Worm (Caenorhabditis elegans) whole organism, L1 larva: ENCODE measurements around the gene F21C10.11.
A peak's percentile ranks its signal among the peaks of the same experiment; 100 is the strongest.

Source experiments
- C04F5.9 ChIP-seq: sonication (generic microtip); optimal IDR thresholded peaks from 2 replicates; lab custom pipeline; 2016; ENCODE audit warnings: missing genetic modification characterization, missing compliant biosample characterization
- C16A3.4 ChIP-seq: fragments of 150-350 bp; optimal IDR thresholded peaks from 2 replicates; lab custom pipeline; 2014; ENCODE audit warnings: missing biosample characterization, missing genetic modification characterization
- C34B4.2 ChIP-seq: sonication (generic microtip); optimal IDR thresholded peaks from 2 replicates; lab custom pipeline; 2017; ENCODE audit warnings: mild to moderate bottlenecking, missing genetic modification characterization, missing compliant biosample characterization
- F16B12.6 ChIP-seq: fragments of 150-350 bp; optimal IDR thresholded peaks from 2 replicates; lab custom pipeline; 2014; ENCODE audit warnings: missing biosample characterization, missing genetic modification characterization
- alr-1 ChIP-seq: fragments of 200-800 bp; sonication (Bioruptor generic); optimal IDR thresholded peaks from 2 replicates; lab custom pipeline; 2018; ENCODE audit warnings: borderline replicate concordance, mild to moderate bottlenecking, missing genetic modification characterization, missing compliant biosample characterization
- blmp-1 ChIP-seq: fragments of 150-350 bp; optimal IDR thresholded peaks from 2 replicates; lab custom pipeline; 2014; ENCODE audit warnings: missing biosample characterization, missing genetic modification characterization
- ceh-8 ChIP-seq: fragments of 200-800 bp; sonication (Bioruptor generic); optimal IDR thresholded peaks from 2 replicates; lab custom pipeline; 2018; ENCODE audit warnings: mild to moderate bottlenecking, missing genetic modification characterization, moderate library complexity, missing compliant biosample characterization
- ceh-90 ChIP-seq: sonication (generic microtip); optimal IDR thresholded peaks from 2 replicates; lab custom pipeline; 2016; ENCODE audit warnings: missing genetic modification characterization, missing compliant biosample characterization
- dpl-1 ChIP-seq, 3 experiments: fragments of 150-350 bp in 2 of 3; sonication (generic microtip) in 1 of 3; optimal IDR thresholded peaks; 2 replicates each; lab custom pipeline; 2014 to 2017; ENCODE audit warnings: missing biosample characterization in 3 of 3, missing genetic modification characterization in 3 of 3, missing genetic modification reagents in 3 of 3
- efl-1 ChIP-seq, 4 experiments: fragments of 150-350 bp; optimal IDR thresholded peaks in 3 of 4; peaks in 1 of 4; 1 replicate in 1 of 4; 2 replicates in 3 of 4; lab custom pipeline; 2014; ENCODE audit warnings: missing biosample characterization in 2 of 4, missing genetic modification characterization in 2 of 4, missing genetic modification reagents in 2 of 4
- efl-3 ChIP-seq: fragments of 200-800 bp; sonication (Bioruptor generic); optimal IDR thresholded peaks from 2 replicates; lab custom pipeline; 2018; ENCODE audit warnings: mild to moderate bottlenecking, missing genetic modification characterization, missing compliant biosample characterization
- elt-2 ChIP-seq: sonication (generic microtip); optimal IDR thresholded peaks from 2 replicates; lab custom pipeline; 2016; ENCODE audit warnings: missing genetic modification characterization, mild to moderate bottlenecking, inconsistent platforms, missing compliant biosample characterization, missing genetic modification reagents
- elt-3 ChIP-seq, 6 experiments: fragments of 150-350 bp in 1 of 6; sonication (generic microtip); optimal IDR thresholded peaks; 2 replicates each; lab custom pipeline; 2017 to 2018; ENCODE audit warnings: missing biosample characterization in 6 of 6, missing genetic modification characterization in 6 of 6, inconsistent platforms in 1 of 6
- fkh-10 ChIP-seq: sonication (generic microtip); optimal IDR thresholded peaks from 2 replicates; lab custom pipeline; 2017; ENCODE audit warnings: missing biosample characterization, missing genetic modification reagents, missing genetic modification characterization
- fkh-8 ChIP-seq: sonication (generic microtip); optimal IDR thresholded peaks from 2 replicates; lab custom pipeline; 2016; ENCODE audit warnings: mild to moderate bottlenecking, missing genetic modification characterization, missing compliant biosample characterization
- fos-1 ChIP-seq: fragments of 150-350 bp; optimal IDR thresholded peaks from 2 replicates; lab custom pipeline; 2014; ENCODE audit warnings: missing biosample characterization, missing genetic modification characterization
- hpl-2 ChIP-seq: fragments of 150-350 bp; optimal IDR thresholded peaks from 2 replicates; lab custom pipeline; 2014; ENCODE audit warnings: missing biosample characterization, missing genetic modification reagents, missing genetic modification characterization
- irx-1 ChIP-seq: sonication (generic microtip); optimal IDR thresholded peaks from 2 replicates; lab custom pipeline; 2016; ENCODE audit warnings: missing genetic modification characterization, missing compliant biosample characterization
- lin-13 ChIP-seq: fragments of 150-350 bp; optimal IDR thresholded peaks from 2 replicates; lab custom pipeline; 2014; ENCODE audit warnings: missing biosample characterization, missing genetic modification reagents, missing genetic modification characterization
- lin-14 ChIP-seq: fragments of 200-800 bp; sonication (Bioruptor generic); optimal IDR thresholded peaks from 2 replicates; lab custom pipeline; 2018; ENCODE audit warnings: mild to moderate bottlenecking, missing genetic modification characterization, moderate library complexity, missing compliant biosample characterization
- lin-15B ChIP-seq: fragments of 150-350 bp; sonication (generic microtip); optimal IDR thresholded peaks from 3 replicates; lab custom pipeline; 2014; ENCODE audit warnings: missing biosample characterization, missing genetic modification characterization
- lin-35 ChIP-seq, 2 experiments: fragments of 150-350 bp; optimal IDR thresholded peaks; 2 replicates each; lab custom pipeline; 2014; ENCODE audit warnings: missing biosample characterization in 2 of 2, missing genetic modification characterization in 2 of 2, missing genetic modification reagents in 2 of 2
- mab-9 ChIP-seq: fragments of 200-800 bp; sonication (Bioruptor generic); IDR thresholded peaks from 2 replicates; pipeline ENCODE4 v1.3.6; 2022; ENCODE audit warnings: missing genetic modification reagents, missing genetic modification characterization, missing compliant biosample characterization
- mdl-1 ChIP-seq, 2 experiments: fragments of 150-350 bp; optimal IDR thresholded peaks; 2 replicates each; lab custom pipeline; 2014 to 2017; ENCODE audit warnings: missing biosample characterization in 2 of 2, missing genetic modification characterization in 2 of 2, inconsistent platforms in 1 of 2
- mep-1 ChIP-seq: fragments of 150-350 bp; optimal IDR thresholded peaks from 2 replicates; lab custom pipeline; 2014; ENCODE audit warnings: missing biosample characterization, missing genetic modification characterization
- nhr-11 ChIP-seq: fragments of 150-350 bp; optimal IDR thresholded peaks from 2 replicates; lab custom pipeline; 2014; ENCODE audit warnings: missing biosample characterization, missing genetic modification characterization
- nhr-19 ChIP-seq: fragments of 200-800 bp; sonication (Bioruptor generic); conservative IDR thresholded peaks from 2 replicates; pipeline ENCODE4 v1.3.6; 2022; ENCODE audit warnings: missing genetic modification characterization, missing compliant biosample characterization
- nhr-237 ChIP-seq: fragments of 150-350 bp; optimal IDR thresholded peaks from 2 replicates; lab custom pipeline; 2014; ENCODE audit warnings: missing biosample characterization, missing genetic modification characterization
- nhr-28 ChIP-seq: fragments of 150-350 bp; optimal IDR thresholded peaks from 2 replicates; lab custom pipeline; 2014; ENCODE audit warnings: missing biosample characterization, missing genetic modification characterization
- nhr-47 ChIP-seq: sonication (generic microtip); optimal IDR thresholded peaks from 2 replicates; lab custom pipeline; 2016; ENCODE audit warnings: mild to moderate bottlenecking, missing genetic modification characterization, moderate library complexity, missing compliant biosample characterization
- nhr-71 ChIP-seq: sonication (generic microtip); optimal IDR thresholded peaks from 2 replicates; lab custom pipeline; 2016; ENCODE audit warnings: mild to moderate bottlenecking, missing genetic modification characterization, moderate library complexity, missing compliant biosample characterization
- nhr-76 ChIP-seq: sonication (generic microtip); optimal IDR thresholded peaks from 2 replicates; lab custom pipeline; 2017; ENCODE audit warnings: missing biosample characterization, missing genetic modification characterization
- nhr-77 ChIP-seq: fragments of 150-350 bp; optimal IDR thresholded peaks from 2 replicates; lab custom pipeline; 2014; ENCODE audit warnings: missing biosample characterization, missing genetic modification characterization
- nhr-90 ChIP-seq: sonication (generic microtip); optimal IDR thresholded peaks from 2 replicates; lab custom pipeline; 2016; ENCODE audit warnings: mild to moderate bottlenecking, missing genetic modification characterization, missing compliant biosample characterization; ENCODE audit not compliant: poor library complexity
- pag-3 ChIP-seq: sonication (generic microtip); optimal IDR thresholded peaks from 2 replicates; lab custom pipeline; 2017; ENCODE audit warnings: missing genetic modification characterization, mild to moderate bottlenecking, missing compliant biosample characterization, antibody characterized with exemption, borderline replicate concordance; ENCODE audit not compliant: insufficient read depth
- pqm-1 ChIP-seq: sonication (generic microtip); optimal IDR thresholded peaks from 3 replicates; lab custom pipeline; 2017; ENCODE audit warnings: missing biosample characterization, missing genetic modification characterization
- rnt-1 ChIP-seq: sonication (generic microtip); optimal IDR thresholded peaks from 2 replicates; lab custom pipeline; 2016; ENCODE audit warnings: mild to moderate bottlenecking, missing genetic modification characterization, moderate library complexity, missing compliant biosample characterization
- sox-4 ChIP-seq: sonication (generic microtip); optimal IDR thresholded peaks from 2 replicates; lab custom pipeline; 2016; ENCODE audit warnings: missing genetic modification characterization, missing compliant biosample characterization
- sptf-1 ChIP-seq: fragments of 150-350 bp; optimal IDR thresholded peaks from 2 replicates; lab custom pipeline; 2014; ENCODE audit warnings: missing biosample characterization, missing genetic modification characterization
- tbx-2 ChIP-seq: sonication (generic microtip); optimal IDR thresholded peaks from 2 replicates; lab custom pipeline; 2016; ENCODE audit warnings: missing genetic modification characterization, missing compliant biosample characterization
- unc-30 ChIP-seq: sonication (generic microtip); optimal IDR thresholded peaks from 2 replicates; lab custom pipeline; 2017; ENCODE audit warnings: missing biosample characterization, missing genetic modification characterization
- vab-15 ChIP-seq: sonication (generic microtip); optimal IDR thresholded peaks from 2 replicates; lab custom pipeline; 2017; ENCODE audit warnings: missing genotype, mild to moderate bottlenecking, missing genetic modification characterization, missing compliant biosample characterization
- xbp-1 ChIP-seq: sonication (generic microtip); optimal IDR thresholded peaks from 2 replicates; lab custom pipeline; 2016; ENCODE audit warnings: missing genetic modification characterization, missing compliant biosample characterization
- zag-1 ChIP-seq: fragments of 150-350 bp; optimal IDR thresholded peaks from 2 replicates; lab custom pipeline; 2014; ENCODE audit warnings: missing biosample characterization, missing genetic modification characterization

F21C10.11 gene

DNA sequence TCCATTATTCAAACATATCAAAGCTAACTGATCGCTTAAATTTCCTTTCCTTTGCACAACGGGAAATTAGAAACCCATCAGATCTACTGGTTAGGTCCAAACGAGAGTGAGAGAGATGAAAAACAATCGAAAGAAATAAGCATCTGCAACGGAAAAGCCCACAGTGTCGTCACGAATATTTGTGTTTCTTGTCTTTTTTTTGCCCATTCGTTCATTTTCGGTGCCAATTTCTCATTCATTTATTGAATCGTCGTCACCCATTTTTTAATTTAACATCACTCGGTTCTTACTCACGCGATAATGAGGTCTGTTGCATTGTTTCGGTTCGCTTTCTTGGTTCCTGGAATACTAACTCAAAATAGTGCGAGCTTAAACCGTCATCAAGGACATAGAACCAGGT lies 894 bp downstream of the F21C10.11 start, which contains the start of gene F21C10.6:
F21C10.6 (plus strand) TSS at position 301 of the 400 bp plus-strand sequence.
- TF ChIP-seq hpl-2 (GFP tag; lab: Kevin White, UChicago) (no peak), sptf-1 (tag; lab: Kevin White, UChicago) (no peak), efl-3 (no peak), ceh-8 (GFP tag; lab: Kevin White, UChicago) (no peak), F16B12.6 (tag; lab: Kevin White, UChicago) (no peak), ceh-90 (no peak), nhr-90 (no peak), sox-4 (no peak), vab-15 (tag; lab: Kevin White, UChicago) (no peak), fkh-8 (no peak), zag-1 (no peak), nhr-19 (GFP tag; lab: Robert Waterston, UW) (no peak), mdl-1 (tag; optimal IDR thresholded peaks at IDR 0.05; lab: Kevin White, UChicago) (no peak)
- TF ChIP-seq, all 84 proteins: peak for 0

DNA sequence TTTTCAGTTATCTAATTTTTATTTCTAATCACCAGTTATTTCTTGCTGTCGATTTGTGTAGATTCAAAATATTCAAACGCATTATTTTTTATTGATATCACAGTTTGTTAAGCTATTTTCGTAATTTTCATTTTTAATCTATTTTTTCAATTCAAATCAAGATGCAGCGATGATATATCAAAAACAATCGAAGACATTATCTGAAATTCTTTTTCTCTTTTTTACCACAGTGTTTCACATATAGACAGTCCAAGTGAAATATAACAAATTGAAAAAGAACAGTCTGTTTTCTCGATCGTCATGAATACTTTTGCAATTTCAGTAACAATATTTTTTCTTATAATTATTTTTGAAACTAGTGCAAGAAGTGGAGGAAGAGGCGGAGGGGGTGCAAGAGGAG lies 2.1 kb downstream of the F21C10.11 start, which contains the start of gene F21C10.5:
F21C10.5 (plus strand) TSS at position 301 of the 400 bp plus-strand sequence.
- TF ChIP-seq blmp-1 (tag; lab: Kevin White, UChicago) (no peak), lin-35 (GFP tag; optimal IDR thresholded peaks at IDR 0.05; lab: Kevin White, UChicago) (no peak), irx-1 (tag; lab: Kevin White, UChicago) (no peak), nhr-47 (tag; lab: Kevin White, UChicago) (no peak), C16A3.4 (no peak)

DNA sequence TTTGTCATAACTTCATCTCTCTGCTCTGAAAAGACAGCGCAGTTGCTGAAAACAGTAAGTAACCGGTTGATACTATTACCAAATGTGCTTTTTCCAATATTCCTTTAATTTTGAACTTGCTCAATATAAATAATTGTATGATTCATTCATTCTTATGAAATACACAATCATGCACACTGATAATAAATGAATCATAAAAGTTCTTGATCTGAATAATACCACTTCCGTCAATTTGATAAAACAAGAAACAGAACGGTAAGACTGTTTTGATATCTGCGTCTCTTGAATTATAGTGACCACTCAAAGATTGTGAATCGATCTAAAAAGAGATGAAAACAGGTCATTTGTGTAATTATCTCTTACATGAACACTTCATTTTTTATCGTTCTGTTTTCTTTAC lies 3.0 kb downstream of the F21C10.11 start, which contains the start of gene F21C10.4:
F21C10.4 (plus strand) TSS at position 301 of the 400 bp plus-strand sequence.
- TF ChIP-seq efl-1 (optimal IDR thresholded peaks at IDR 0.05; lab: Kevin White, UChicago) (no peak), efl-1 (GFP tag; optimal IDR thresholded peaks at IDR 0.05 in 1 of 2; lab: Kevin White, UChicago) (peak in 1 of 2 experiments; percentile 35), rnt-1 (tag; lab: Kevin White, UChicago) (no peak)

DNA sequence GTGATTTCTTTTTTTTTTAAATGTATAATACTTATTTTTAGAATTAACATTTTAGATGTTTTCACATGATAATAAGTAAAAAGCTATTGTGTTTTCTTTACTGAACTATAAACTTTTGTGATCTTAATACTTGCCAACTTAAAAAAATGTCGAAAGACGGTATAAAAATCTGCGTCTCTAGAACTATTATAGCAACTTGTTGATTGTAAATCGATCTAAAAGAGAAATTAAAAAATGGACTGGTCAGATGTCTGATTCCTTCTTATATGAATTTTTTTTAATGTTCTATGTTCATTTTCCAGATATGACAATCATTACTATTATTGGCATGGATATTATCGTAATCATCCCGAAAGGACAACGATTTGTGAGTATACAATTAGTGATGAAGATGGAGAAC lies 4.5 kb downstream of the F21C10.11 start, which contains the start of gene F21C10.3:
F21C10.3 (plus strand) TSS at position 301 of the 400 bp plus-strand sequence.
- TF ChIP-seq nhr-11 (tag; lab: Kevin White, UChicago) (no peak), alr-1 (no peak), mab-9 (GFP tag; lab: Robert Waterston, UW) (no peak), C34B4.2 (tag; lab: Kevin White, UChicago) (no peak), pqm-1 (tag; lab: Kevin White, UChicago) (no peak), nhr-28 (tag; lab: Kevin White, UChicago) (no peak), nhr-71 (tag; lab: Kevin White, UChicago) (no peak), lin-14 (GFP tag; lab: Kevin White, UChicago) (no peak)

DNA sequence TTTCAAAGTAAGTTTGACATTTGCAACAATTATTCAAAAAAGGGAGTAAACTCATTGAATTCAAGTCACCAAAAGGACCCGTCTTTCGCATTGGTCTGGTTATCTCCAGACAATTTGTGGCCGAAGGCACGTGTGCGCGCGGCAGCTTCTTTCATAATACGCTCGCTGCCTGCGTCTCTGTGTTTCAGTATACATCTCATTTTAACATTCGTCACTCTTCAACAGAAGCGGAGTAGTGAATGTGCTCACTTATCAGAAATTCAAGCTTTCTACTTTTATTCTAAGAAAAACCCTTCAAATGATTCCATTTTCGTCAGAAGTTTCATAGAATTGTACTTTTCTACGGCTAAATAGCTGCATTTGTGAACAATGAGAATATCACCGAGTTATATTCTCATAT lies 5.3 kb downstream of the F21C10.11 start:
- TF ChIP-seq irx-1 (tag; lab: Kevin White, UChicago) (peak; percentile 24), ceh-90 (no peak), nhr-77 (tag; lab: Kevin White, UChicago) (peak; percentile 50), xbp-1 (tag; lab: Kevin White, UChicago) (peak; percentile 64), lin-35 (GFP tag; optimal IDR thresholded peaks at IDR 0.05; lab: Kevin White, UChicago) (peak in 1 of 2 experiments; percentile 42), fos-1 (tag; lab: Kevin White, UChicago) (peak; percentile 52), zag-1 (no peak), blmp-1 (tag; lab: Kevin White, UChicago) (no peak), pag-3 (tag; lab: Kevin White, UChicago) (peak; percentile 35), fkh-10 (peak; percentile 31), C04F5.9 (tag; lab: Kevin White, UChicago) (no peak), lin-15B (no peak), mep-1 (tag; lab: Kevin White, UChicago) (peak; percentile 42), C34B4.2 (tag; lab: Kevin White, UChicago) (no peak), lin-13 (GFP tag; lab: Kevin White, UChicago) (no peak), tbx-2 (no peak), elt-3 (tag; optimal IDR thresholded peaks at IDR 0.05; lab: Kevin White, UChicago) (no peak), nhr-76 (tag; lab: Kevin White, UChicago) (no peak), dpl-1 (GFP tag; optimal IDR thresholded peaks at IDR 0.05; lab: Kevin White, UChicago) (peak in 1 of 3 experiments; percentile 41), unc-30 (no peak), nhr-237 (tag; lab: Kevin White, UChicago) (no peak), ceh-8 (GFP tag; lab: Kevin White, UChicago) (peak; percentile 9), elt-2 (tag; lab: Kevin White, UChicago) (no peak), nhr-47 (tag; lab: Kevin White, UChicago) (peak; percentile 87)
